Fruit fly (Drosophila melanogaster) whole organism, embryonic: ENCODE results near the gene ND-B16.6.
A peak's percentile ranks its signal among the peaks of the same experiment; 100 is the strongest.

Experiments
- Bteb2 ChIP-seq: fragments of 200-800 bp; sonication (Bioruptor generic); optimal IDR thresholded peaks from 2 replicates; lab custom pipeline; 2016; ENCODE audit warnings: missing biosample characterization, missing genetic modification characterization
- CG10209 ChIP-seq: fragments of 200-800 bp; sonication (Bioruptor generic); optimal IDR thresholded peaks from 3 replicates; lab custom pipeline; 2017; ENCODE audit warnings: missing biosample characterization, mild to moderate bottlenecking, missing genetic modification characterization, missing genetic modification reagents
- CG10366 ChIP-seq: fragments of 200-800 bp; sonication (Bioruptor generic); IDR thresholded peaks from 2 replicates; pipeline ENCODE4 v1.3.6; 2022; ENCODE audit warnings: missing biosample characterization, missing genetic modification characterization
- CG11093 ChIP-seq: fragments of 200-800 bp; sonication (Bioruptor generic); IDR thresholded peaks from 3 replicates; pipeline ENCODE4 v1.3.6; 2022; ENCODE audit warnings: missing biosample characterization, missing genetic modification characterization
- CG12155 ChIP-seq: fragments of 200-800 bp; sonication (Bioruptor generic); optimal IDR thresholded peaks from 3 replicates; lab custom pipeline; 2016; ENCODE audit warnings: missing biosample characterization, missing genetic modification characterization
- CG15479 ChIP-seq: fragments of 200-800 bp; sonication (Bioruptor generic); optimal IDR thresholded peaks from 3 replicates; lab custom pipeline; 2019; ENCODE audit warnings: missing biosample characterization, mild to moderate bottlenecking, missing genetic modification characterization, moderate library complexity
- CG3163 ChIP-seq: fragments of 200-800 bp; sonication (Bioruptor generic); optimal IDR thresholded peaks from 3 replicates; lab custom pipeline; 2016; ENCODE audit warnings: missing biosample characterization, missing genetic modification characterization
- CG32532 ChIP-seq: fragments of 200-800 bp; sonication (Bioruptor generic); IDR thresholded peaks from 2 replicates; pipeline ENCODE4 v1.3.6; 2022; ENCODE audit warnings: missing biosample characterization, missing genetic modification characterization
- CG4282 ChIP-seq: fragments of 200-800 bp; sonication (Bioruptor generic); optimal IDR thresholded peaks from 2 replicates; lab custom pipeline; 2016; ENCODE audit warnings: missing biosample characterization, missing genetic modification characterization
- CG4360 ChIP-seq: fragments of 200-800 bp; sonication (Bioruptor generic); IDR thresholded peaks from 2 replicates; pipeline ENCODE4 v1.3.6; 2022; ENCODE audit warnings: missing biosample characterization, missing genetic modification characterization
- CG6813 ChIP-seq: fragments of 200-800 bp; sonication (Bioruptor generic); optimal IDR thresholded peaks from 2 replicates; lab custom pipeline; 2017; ENCODE audit warnings: missing biosample characterization, missing genetic modification characterization, mild to moderate bottlenecking, moderate library complexity, missing genetic modification reagents
- CG8281 ChIP-seq: fragments of 200-800 bp; sonication (Bioruptor generic); optimal IDR thresholded peaks from 2 replicates; lab custom pipeline; 2018; ENCODE audit warnings: missing biosample characterization, mild to moderate bottlenecking, missing genetic modification characterization, moderate library complexity
- CG8290 ChIP-seq, 3 experiments: fragments of 200-800 bp; sonication (Bioruptor generic); optimal IDR thresholded peaks; 2 replicates each; lab custom pipeline; 2016 to 2019; ENCODE audit warnings: missing biosample characterization in 3 of 3, missing genetic modification characterization in 3 of 3, mild to moderate bottlenecking in 2 of 3, moderate library complexity in 1 of 3
- CrebB ChIP-seq: fragments of 200-800 bp; sonication (Bioruptor generic); optimal IDR thresholded peaks from 3 replicates; lab custom pipeline; 2018; ENCODE audit warnings: missing biosample characterization, mild to moderate bottlenecking, missing genetic modification characterization
- Dll ChIP-seq: fragments of 200-800 bp; sonication (Bioruptor generic); IDR thresholded peaks from 4 replicates; pipeline ENCODE4 v1.3.6; 2022; ENCODE audit warnings: missing biosample characterization, missing genetic modification characterization; ENCODE audit not compliant: partially characterized antibody
- Gug ChIP-seq: fragments of 200-800 bp; sonication (Bioruptor generic); IDR thresholded peaks from 4 replicates; pipeline ENCODE4 v1.3.6; 2022; ENCODE audit warnings: missing biosample characterization, missing genetic modification characterization
- HLH54F ChIP-seq: fragments of 200-800 bp; sonication (Bioruptor generic); optimal IDR thresholded peaks from 3 replicates; lab custom pipeline; 2016; ENCODE audit warnings: missing biosample characterization, missing genetic modification characterization
- Hand ChIP-seq: fragments of 200-800 bp; sonication (Bioruptor generic); optimal IDR thresholded peaks from 2 replicates; lab custom pipeline; 2017; ENCODE audit warnings: mild to moderate bottlenecking, missing biosample characterization, missing genetic modification reagents, missing genetic modification characterization
- Nf-YA ChIP-seq: fragments of 200-800 bp; sonication (Bioruptor generic); IDR thresholded peaks from 2 replicates; pipeline ENCODE4 v1.3.6; 2022; ENCODE audit warnings: missing biosample characterization, missing genetic modification characterization
- Pdp1 ChIP-seq, 2 experiments: fragments of 200-800 bp; sonication (Bioruptor generic); optimal IDR thresholded peaks; 3 replicates each; lab custom pipeline; 2016; ENCODE audit warnings: missing biosample characterization in 2 of 2, missing genetic modification characterization in 2 of 2, mild to moderate bottlenecking in 1 of 2, moderate library complexity in 1 of 2
- Rfx ChIP-seq: fragments of 200-800 bp; sonication (Bioruptor generic); IDR thresholded peaks from 2 replicates; pipeline ENCODE4 v1.3.6; 2022; ENCODE audit warnings: missing biosample characterization, missing genetic modification characterization
- Six4 ChIP-seq: fragments of 200-800 bp; sonication (Bioruptor generic); optimal IDR thresholded peaks from 2 replicates; lab custom pipeline; 2016; ENCODE audit warnings: missing biosample characterization, missing genetic modification characterization
- Trl ChIP-seq, 3 experiments: fragments of >200 bp in 2 of 3; fragments of 200-800 bp in 1 of 3; sonication (Bioruptor generic) in 1 of 3; optimal IDR thresholded peaks; 2 replicates in 1 of 3; 3 replicates in 2 of 3; lab custom pipeline; 2016 to 2017; ENCODE audit warnings: missing biosample characterization in 1 of 3, missing genetic modification characterization in 1 of 3
- br ChIP-seq: fragments of >200 bp; optimal IDR thresholded peaks from 2 replicates; lab custom pipeline; 2017
- cg ChIP-seq: fragments of 200-800 bp; sonication (Bioruptor generic); optimal IDR thresholded peaks from 3 replicates; lab custom pipeline; 2019; ENCODE audit warnings: missing biosample characterization, mild to moderate bottlenecking, missing genetic modification characterization, moderate library complexity
- chinmo ChIP-seq: fragments of 200-800 bp; sonication (Bioruptor generic); IDR thresholded peaks from 4 replicates; pipeline ENCODE4 v1.3.6; 2022; ENCODE audit warnings: missing biosample characterization, missing genetic modification characterization; ENCODE audit not compliant: partially characterized antibody
- chn ChIP-seq: fragments of 200-800 bp; sonication (Bioruptor generic); optimal IDR thresholded peaks from 2 replicates; lab custom pipeline; 2016; ENCODE audit warnings: missing biosample characterization, missing genetic modification characterization
- crc ChIP-seq: fragments of 200-800 bp; sonication (Bioruptor generic); optimal IDR thresholded peaks from 2 replicates; lab custom pipeline; 2016; ENCODE audit warnings: missing biosample characterization, missing genetic modification characterization
- ems ChIP-seq: fragments of 200-800 bp; sonication (Bioruptor generic); optimal IDR thresholded peaks from 3 replicates; lab custom pipeline; 2016; ENCODE audit warnings: missing biosample characterization, missing genetic modification characterization
- eyg ChIP-seq: fragments of 200-800 bp; sonication (Bioruptor generic); optimal IDR thresholded peaks from 3 replicates; lab custom pipeline; 2016; ENCODE audit warnings: missing biosample characterization, missing genetic modification characterization
- ind ChIP-seq: fragments of 200-800 bp; sonication (Bioruptor generic); optimal IDR thresholded peaks from 3 replicates; lab custom pipeline; 2016; ENCODE audit warnings: missing biosample characterization, missing genetic modification characterization
- lbe ChIP-seq: fragments of 200-800 bp; sonication (Bioruptor generic); optimal IDR thresholded peaks from 2 replicates; lab custom pipeline; 2016; ENCODE audit warnings: missing biosample characterization, mild to moderate bottlenecking, missing genetic modification characterization
- onecut ChIP-seq: fragments of 200-800 bp; sonication (Bioruptor generic); IDR thresholded peaks from 2 replicates; pipeline ENCODE4 v1.3.6; 2022; ENCODE audit warnings: missing biosample characterization, missing genetic modification characterization
- pfk ChIP-seq: fragments of 200-800 bp; sonication (Bioruptor generic); optimal IDR thresholded peaks from 2 replicates; lab custom pipeline; 2018; ENCODE audit warnings: missing biosample characterization, mild to moderate bottlenecking, missing genetic modification characterization, moderate library complexity
- pros ChIP-seq: fragments of 200-800 bp; sonication (Bioruptor generic); optimal IDR thresholded peaks from 3 replicates; lab custom pipeline; 2019; ENCODE audit warnings: missing biosample characterization, mild to moderate bottlenecking, missing genetic modification characterization, moderate library complexity
- sd ChIP-seq: fragments of 200-800 bp; sonication (Bioruptor generic); optimal IDR thresholded peaks from 3 replicates; lab custom pipeline; 2018; ENCODE audit warnings: missing biosample characterization, mild to moderate bottlenecking, missing genetic modification characterization, moderate library complexity
- sens ChIP-seq: fragments of 200-800 bp; sonication (Bioruptor generic); peaks from one replicate; lab custom pipeline; 2016; ENCODE audit warnings: missing biosample characterization, missing genetic modification characterization
- sqz ChIP-seq: fragments of 200-800 bp; sonication (Bioruptor generic); optimal IDR thresholded peaks from 3 replicates; lab custom pipeline; 2018; ENCODE audit warnings: missing biosample characterization, mild to moderate bottlenecking, missing genetic modification characterization
- vfl ChIP-seq: fragments of 200-800 bp; sonication (Bioruptor generic); optimal IDR thresholded peaks from 2 replicates; lab custom pipeline; 2016; ENCODE audit warnings: missing biosample characterization, missing genetic modification characterization
- wek ChIP-seq: fragments of 200-800 bp; sonication (Bioruptor generic); optimal IDR thresholded peaks from 3 replicates; lab custom pipeline; 2018; ENCODE audit warnings: missing biosample characterization, mild to moderate bottlenecking, missing genetic modification characterization, moderate library complexity
- yki ChIP-seq: fragments of >200 bp; optimal IDR thresholded peaks from 3 replicates; lab custom pipeline; 2018

The ND-B16.6 gene

dm6 chrX:6353613-6353986 is 3.4 kb upstream of the ND-B16.6 start (continued):
- TF ChIP-seq CG4282 (GFP tag; lab: Kevin White, UChicago) (no peak), CG10209 (GFP tag; lab: Kevin White, UChicago) (peak; percentile 89), Rfx (GFP tag; lab: Robert Waterston, UW) (peak; percentile 80), Hand (GFP tag; lab: Kevin White, UChicago) (peak; percentile 84), Nf-YA (GFP tag; lab: Robert Waterston, UW) (peak; percentile 66), HLH54F (GFP tag; lab: Kevin White, UChicago) (no peak), ems (GFP tag; lab: Kevin White, UChicago) (peak; percentile 9), wek (GFP tag; lab: Kevin White, UChicago) (no peak), ind (GFP tag; lab: Kevin White, UChicago) (peak; percentile 75), Dll (GFP tag; lab: Robert Waterston, UW) (no peak), sd (tag; lab: Kevin White, UChicago) (peak; percentile 78)

- TF ChIP-seq CG11093 (GFP tag; lab: Robert Waterston, UW) = no peak
- peak; percentile 87 for TF ChIP-seq Trl (optimal IDR thresholded peaks at IDR 0.05; lab: Kevin White, UChicago)
- TF ChIP-seq Trl (GFP tag; optimal IDR thresholded peaks at IDR 0.05; lab: Kevin White, UChicago) = no peak
- TF ChIP-seq CG4360 (GFP tag; lab: Robert Waterston, UW) = peak; percentile 85
- TF ChIP-seq eyg (GFP tag; lab: Kevin White, UChicago) = no peak
- peak; percentile 33 for TF ChIP-seq CG3163 (GFP tag; lab: Kevin White, UChicago)
- TF ChIP-seq chn = no peak
- TF ChIP-seq CG32532 = no peak
- TF ChIP-seq pros = peak; percentile 36
- no peak for TF ChIP-seq CG6813 (GFP tag; lab: Kevin White, UChicago)
- TF ChIP-seq CG12155 = no peak
- TF ChIP-seq sqz (GFP tag; lab: Kevin White, UChicago) = peak; percentile 76
- peak in 1 of 2 experiments; percentile 93 for TF ChIP-seq Pdp1 (GFP tag; optimal IDR thresholded peaks at IDR 0.05; lab: Kevin White, UChicago)
- TF ChIP-seq onecut (GFP tag; lab: Robert Waterston, UW) = peak; percentile 87; the same call in 1 of the 2 replicates
- TF ChIP-seq br (lab: Kevin White, UChicago) = no peak
- TF ChIP-seq sens (GFP tag; lab: Kevin White, UChicago) = peak; percentile 47
- no peak for TF ChIP-seq CG8290 (GFP tag; optimal IDR thresholded peaks at IDR 0.05; lab: Kevin White, UChicago)
- TF ChIP-seq CG8290 (tag; optimal IDR thresholded peaks at IDR 0.05; lab: Kevin White, UChicago) = peak in 1 of 2 experiments; percentile 42
- TF ChIP-seq vfl (GFP tag; lab: Kevin White, UChicago) = peak; percentile 12
- TF ChIP-seq Gug (GFP tag; lab: Robert Waterston, UW) = no peak
- TF ChIP-seq crc (GFP tag; lab: Kevin White, UChicago) = no peak
- TF ChIP-seq Six4 (GFP tag; lab: Kevin White, UChicago) = no peak
- TF ChIP-seq CG15479 (GFP tag; lab: Kevin White, UChicago) = peak; percentile 26
- peak; percentile 17 for TF ChIP-seq lbe (GFP tag; lab: Kevin White, UChicago)
- TF ChIP-seq cg = peak; percentile 54
- TF ChIP-seq CrebB (tag; lab: Kevin White, UChicago) = no peak
- no peak for TF ChIP-seq Bteb2
- TF ChIP-seq pfk = peak; percentile 66
- no peak for TF ChIP-seq CG8281 (tag; lab: Kevin White, UChicago)
- no peak for TF ChIP-seq CG10366 (GFP tag; lab: Robert Waterston, UW)
- peak; percentile 59 for TF ChIP-seq yki (lab: Kevin White, UChicago)
- TF ChIP-seq chinmo (GFP tag; lab: Robert Waterston, UW) = 0 out of 4 replicates have a peak, but pooled peaks have one; percentile 41
Observed at dm6 chrX:6352769-6353612, 2.8 kb upstream of the ND-B16.6 start.
